Worm (Caenorhabditis elegans): ENCODE results near the gene Y50D4C.3.

- no peak for TF ChIP-seq aly-1 (tag; optimal IDR thresholded peaks at IDR 0.05)
- no peak for TF ChIP-seq hmbx-1 (tag; optimal IDR thresholded peaks at IDR 0.05)
- no peak for TF ChIP-seq ama-1 (optimal IDR thresholded peaks at IDR 0.05)
- no peak for TF ChIP-seq ets-7 (tag; optimal IDR thresholded peaks at IDR 0.05)
- no peak for TF ChIP-seq B0310.2 (tag; optimal IDR thresholded peaks at IDR 0.05)
- no peak for TF ChIP-seq ceh-13 (GFP tag; optimal IDR thresholded peaks at IDR 0.05)
- TF ChIP-seq hnd-1 (tag; optimal IDR thresholded peaks at IDR 0.05) = no peak
Observed at ce11 chrV:975184-975583, 30.1 kb upstream of the Y50D4C.3 start.
